Worm (Caenorhabditis elegans): ENCODE data around the gene srbc-82.

ce11 chrV:16299834-16300233, 542 bp upstream of the srbc-82 start:
- TF ChIP-seq daf-12 (tag; optimal IDR thresholded peaks at IDR 0.05) (no peak), unc-39 (tag; optimal IDR thresholded peaks at IDR 0.05) (no peak), mdl-1 (tag; optimal IDR thresholded peaks at IDR 0.05) (no peak), fkh-10 (GFP tag; optimal IDR thresholded peaks at IDR 0.05) (no peak), snpc-4 (tag; optimal IDR thresholded peaks at IDR 0.05) (no peak), jun-1 (tag; optimal IDR thresholded peaks at IDR 0.05) (no peak), fos-1 (tag; optimal IDR thresholded peaks at IDR 0.05) (no peak), lin-39 (tag; optimal IDR thresholded peaks at IDR 0.05) (no peak), elt-2 (tag; optimal IDR thresholded peaks at IDR 0.05) (no peak), nhr-23 (tag; optimal IDR thresholded peaks at IDR 0.05) (no peak), pha-4 (tag; optimal IDR thresholded peaks at IDR 0.05) (no peak), skn-1 (tag; optimal IDR thresholded peaks at IDR 0.05) (no peak), nhr-12 (tag; optimal IDR thresholded peaks at IDR 0.05) (no peak)

Data from whole organism, L3 larva.